Fruit fly (Drosophila melanogaster) whole organism, embryonic: Measurements from ENCODE around the gene Tmc.
A peak's percentile ranks its signal among the peaks of the same experiment; 100 is the strongest.

Source experiments
- Antp ChIP-seq: fragments of 200-800 bp; sonication (Bioruptor generic); optimal IDR thresholded peaks from 3 replicates; lab custom pipeline; 2016; ENCODE audit warnings: missing biosample characterization, missing genetic modification characterization
- CG1024 ChIP-seq: fragments of 200-800 bp; sonication (Bioruptor generic); IDR thresholded peaks from 2 replicates; pipeline ENCODE4 v1.3.6; 2022; ENCODE audit warnings: missing biosample characterization, missing genetic modification characterization
- CG10321 ChIP-seq: fragments of 200-800 bp; sonication (Bioruptor generic); IDR thresholded peaks from 2 replicates; pipeline ENCODE4 v1.3.6; 2022; ENCODE audit warnings: missing biosample characterization, missing genetic modification characterization
- CG10431 ChIP-seq: fragments of 200-800 bp; sonication (Bioruptor generic); optimal IDR thresholded peaks from 3 replicates; lab custom pipeline; 2018; ENCODE audit warnings: missing biosample characterization, mild to moderate bottlenecking, missing genetic modification characterization
- CG10979 ChIP-seq: fragments of 200-800 bp; sonication (Bioruptor generic); optimal IDR thresholded peaks from 2 replicates; lab custom pipeline; 2018; ENCODE audit warnings: missing biosample characterization, mild to moderate bottlenecking, missing genetic modification characterization, moderate library complexity
- CG11456 ChIP-seq: fragments of 200-800 bp; sonication (Bioruptor generic); IDR thresholded peaks from 3 replicates; pipeline ENCODE4 v1.3.6; 2022; ENCODE audit warnings: missing biosample characterization, missing genetic modification characterization
- CG12071 ChIP-seq: fragments of 200-800 bp; sonication (Bioruptor generic); optimal IDR thresholded peaks from 3 replicates; lab custom pipeline; 2018; ENCODE audit warnings: missing biosample characterization, mild to moderate bottlenecking, missing genetic modification characterization
- CG1233 ChIP-seq: fragments of 200-800 bp; sonication (Bioruptor generic); optimal IDR thresholded peaks from 4 replicates; lab custom pipeline; 2018; ENCODE audit warnings: missing biosample characterization, mild to moderate bottlenecking, missing genetic modification characterization
- CG15073 ChIP-seq: fragments of 200-800 bp; sonication (Bioruptor generic); optimal IDR thresholded peaks from 2 replicates; lab custom pipeline; 2016; ENCODE audit warnings: missing biosample characterization, missing genetic modification characterization
- CG16813 ChIP-seq: fragments of 200-800 bp; sonication (Bioruptor generic); IDR thresholded peaks from 3 replicates; pipeline ENCODE4 v1.3.6; 2022; ENCODE audit warnings: missing biosample characterization, missing genetic modification characterization; ENCODE audit not compliant: partially characterized antibody
- CG16815 ChIP-seq: fragments of 200-800 bp; sonication (Bioruptor generic); optimal IDR thresholded peaks from 3 replicates; lab custom pipeline; 2017; ENCODE audit warnings: missing biosample characterization, mild to moderate bottlenecking, missing genetic modification characterization
- CG17359 ChIP-seq: fragments of 200-800 bp; sonication (Bioruptor generic); optimal IDR thresholded peaks from 3 replicates; lab custom pipeline; 2018; ENCODE audit warnings: missing biosample characterization, mild to moderate bottlenecking, missing genetic modification characterization, moderate library complexity
- CG18619 ChIP-seq: fragments of 200-800 bp; sonication (Bioruptor generic); optimal IDR thresholded peaks from 3 replicates; lab custom pipeline; 2017; ENCODE audit warnings: missing biosample characterization, mild to moderate bottlenecking, missing genetic modification characterization
- CG2120 ChIP-seq: fragments of 200-800 bp; sonication (Bioruptor generic); optimal IDR thresholded peaks from 3 replicates; lab custom pipeline; 2016; ENCODE audit warnings: missing biosample characterization, missing genetic modification characterization
- CG31388 ChIP-seq: fragments of 200-800 bp; sonication (Bioruptor generic); optimal IDR thresholded peaks from 2 replicates; lab custom pipeline; 2016; ENCODE audit warnings: missing biosample characterization, missing genetic modification characterization
- CG3407 ChIP-seq: fragments of 200-800 bp; sonication (Bioruptor generic); optimal IDR thresholded peaks from 2 replicates; lab custom pipeline; 2018; ENCODE audit warnings: missing biosample characterization, mild to moderate bottlenecking, missing genetic modification characterization
- CG34422 ChIP-seq: fragments of 200-800 bp; sonication (Bioruptor generic); IDR thresholded peaks from 3 replicates; pipeline ENCODE4 v1.3.6; 2022; ENCODE audit warnings: missing biosample characterization, missing genetic modification characterization
- CG3995 ChIP-seq: fragments of 200-800 bp; sonication (Bioruptor generic); optimal IDR thresholded peaks from 3 replicates; lab custom pipeline; 2016; ENCODE audit warnings: missing biosample characterization, missing genetic modification characterization
- CG4328 ChIP-seq: fragments of 200-800 bp; sonication (Bioruptor generic); optimal IDR thresholded peaks from 3 replicates; lab custom pipeline; 2017; ENCODE audit warnings: missing biosample characterization, missing genetic modification reagents, missing genetic modification characterization
- CG4424 ChIP-seq: fragments of 200-800 bp; sonication (Bioruptor generic); optimal IDR thresholded peaks from 3 replicates; lab custom pipeline; 2016; ENCODE audit warnings: missing biosample characterization, missing genetic modification characterization
- CG5953 ChIP-seq: fragments of 200-800 bp; sonication (Bioruptor generic); IDR thresholded peaks from 2 replicates; pipeline ENCODE4 v1.3.6; 2022; ENCODE audit warnings: missing biosample characterization, missing genetic modification characterization
- CG7745 ChIP-seq: fragments of 200-800 bp; sonication (Bioruptor generic); optimal IDR thresholded peaks from 2 replicates; lab custom pipeline; 2018; ENCODE audit warnings: missing biosample characterization, mild to moderate bottlenecking, missing genetic modification characterization, moderate library complexity
- CG8281 ChIP-seq: fragments of 200-800 bp; sonication (Bioruptor generic); optimal IDR thresholded peaks from 2 replicates; lab custom pipeline; 2018; ENCODE audit warnings: missing biosample characterization, mild to moderate bottlenecking, missing genetic modification characterization, moderate library complexity
- CG9215 ChIP-seq: fragments of 200-800 bp; sonication (Bioruptor generic); IDR thresholded peaks from 2 replicates; pipeline ENCODE4 v1.3.6; 2022; ENCODE audit warnings: missing biosample characterization, missing genetic modification characterization
- CTCF ChIP-seq: fragments of 200-800 bp; sonication (Bioruptor generic); optimal IDR thresholded peaks from 2 replicates; lab custom pipeline; 2017; ENCODE audit warnings: missing biosample characterization, mild to moderate bottlenecking, missing genetic modification characterization, moderate library complexity
- Dad ChIP-seq: fragments of 200-800 bp; sonication (Bioruptor generic); optimal IDR thresholded peaks from 3 replicates; lab custom pipeline; 2016; ENCODE audit warnings: missing biosample characterization, missing genetic modification characterization
- Dip2 ChIP-seq: fragments of 200-800 bp; sonication (Bioruptor generic); IDR thresholded peaks from 2 replicates; pipeline ENCODE4 v1.3.6; 2022; ENCODE audit warnings: missing biosample characterization, missing genetic modification characterization
- E2f1 ChIP-seq: fragments of 200-800 bp; sonication (Bioruptor generic); IDR thresholded peaks from 2 replicates; pipeline ENCODE4 v1.3.6; 2022; ENCODE audit warnings: missing biosample characterization, missing genetic modification characterization
- Ets97D ChIP-seq: fragments of 200-800 bp; sonication (Bioruptor generic); optimal IDR thresholded peaks from 3 replicates; lab custom pipeline; 2016; ENCODE audit warnings: missing biosample characterization, missing genetic modification characterization
- Gug ChIP-seq: fragments of 200-800 bp; sonication (Bioruptor generic); IDR thresholded peaks from 4 replicates; pipeline ENCODE4 v1.3.6; 2022; ENCODE audit warnings: missing biosample characterization, missing genetic modification characterization
- HHEX ChIP-seq: fragments of 200-800 bp; sonication (Bioruptor generic); optimal IDR thresholded peaks from 3 replicates; lab custom pipeline; 2017; ENCODE audit warnings: missing biosample characterization, mild to moderate bottlenecking, missing genetic modification characterization, missing genetic modification reagents
- Hr3 ChIP-seq: fragments of 200-800 bp; sonication (Bioruptor generic); optimal IDR thresholded peaks from 3 replicates; lab custom pipeline; 2016; ENCODE audit warnings: missing biosample characterization, missing genetic modification characterization
- MBD-R2 ChIP-seq: fragments of 200-800 bp; sonication (Bioruptor generic); IDR thresholded peaks from 2 replicates; pipeline ENCODE4 v1.3.6; 2022; ENCODE audit warnings: missing biosample characterization, missing genetic modification characterization
- MESR4 ChIP-seq: fragments of 200-800 bp; sonication (Bioruptor generic); optimal IDR thresholded peaks from 2 replicates; lab custom pipeline; 2018; ENCODE audit warnings: missing biosample characterization, mild to moderate bottlenecking, missing genetic modification characterization, moderate library complexity
- NfI ChIP-seq: fragments of 200-800 bp; sonication (Bioruptor generic); optimal IDR thresholded peaks from 3 replicates; lab custom pipeline; 2018; ENCODE audit warnings: missing biosample characterization, mild to moderate bottlenecking, missing genetic modification characterization, moderate library complexity
- Stat92E ChIP-seq, 3 experiments: fragments of >200 bp in 2 of 3; fragments of 200-800 bp in 1 of 3; sonication (Bioruptor generic) in 1 of 3; optimal IDR thresholded peaks; 2 replicates each; lab custom pipeline; 2017 to 2019; ENCODE audit warnings: missing biosample characterization in 3 of 3, missing genetic modification characterization in 3 of 3, mild to moderate bottlenecking in 1 of 3, moderate library complexity in 1 of 3
- Taf1 ChIP-seq: fragments of 200-800 bp; sonication (Bioruptor generic); IDR thresholded peaks from 2 replicates; pipeline ENCODE4 v1.3.6; 2022; ENCODE audit warnings: missing biosample characterization, missing genetic modification characterization
- Trl ChIP-seq, 3 experiments: fragments of >200 bp in 2 of 3; fragments of 200-800 bp in 1 of 3; sonication (Bioruptor generic) in 1 of 3; optimal IDR thresholded peaks; 2 replicates in 1 of 3; 3 replicates in 2 of 3; lab custom pipeline; 2016 to 2017; ENCODE audit warnings: missing biosample characterization in 1 of 3, missing genetic modification characterization in 1 of 3
- az2 ChIP-seq: fragments of 200-800 bp; sonication (Bioruptor generic); optimal IDR thresholded peaks from 3 replicates; lab custom pipeline; 2016; ENCODE audit warnings: missing biosample characterization, missing genetic modification characterization
- bigmax ChIP-seq: fragments of 200-800 bp; sonication (Bioruptor generic); optimal IDR thresholded peaks from 2 replicates; lab custom pipeline; 2018; ENCODE audit warnings: missing biosample characterization, mild to moderate bottlenecking, missing genetic modification characterization
- ci ChIP-seq: fragments of 200-800 bp; sonication (Bioruptor generic); IDR thresholded peaks from 3 replicates; pipeline ENCODE4 v1.3.6; 2022; ENCODE audit warnings: missing biosample characterization, missing genetic modification characterization
- da ChIP-seq: fragments of 200-800 bp; sonication (Bioruptor generic); optimal IDR thresholded peaks from 2 replicates; lab custom pipeline; 2016; ENCODE audit warnings: missing biosample characterization, missing genetic modification characterization
- dimm ChIP-seq: fragments of 200-800 bp; sonication (Bioruptor generic); IDR thresholded peaks from 2 replicates; pipeline ENCODE4 v1.3.6; 2022; ENCODE audit warnings: missing biosample characterization, missing genetic modification characterization
- dmrt11E ChIP-seq: fragments of 200-800 bp; sonication (Bioruptor generic); optimal IDR thresholded peaks from 3 replicates; lab custom pipeline; 2018; ENCODE audit warnings: missing biosample characterization, mild to moderate bottlenecking, missing genetic modification characterization, moderate library complexity
- h ChIP-seq: fragments of >200 bp; optimal IDR thresholded peaks from 2 replicates; lab custom pipeline; 2017
- hth ChIP-seq: fragments of >200 bp; optimal IDR thresholded peaks from 2 replicates; lab custom pipeline; 2017; ENCODE audit warnings: inconsistent platforms
- knrl ChIP-seq: fragments of 200-800 bp; sonication (Bioruptor generic); IDR thresholded peaks from 3 replicates; pipeline ENCODE4 v1.3.6; 2022; ENCODE audit warnings: missing biosample characterization, missing genetic modification characterization; ENCODE audit not compliant: partially characterized antibody
- org-1 ChIP-seq: fragments of 200-800 bp; sonication (Bioruptor generic); optimal IDR thresholded peaks from 2 replicates; lab custom pipeline; 2017; ENCODE audit warnings: missing biosample characterization, missing genetic modification characterization
- sens ChIP-seq: fragments of 200-800 bp; sonication (Bioruptor generic); peaks from one replicate; lab custom pipeline; 2016; ENCODE audit warnings: missing biosample characterization, missing genetic modification characterization
- stc ChIP-seq: fragments of 200-800 bp; sonication (Bioruptor generic); IDR thresholded peaks from 2 replicates; pipeline ENCODE4 v1.3.6; 2022; ENCODE audit warnings: missing biosample characterization, missing genetic modification characterization
- tio ChIP-seq: fragments of 200-800 bp; sonication (Bioruptor generic); optimal IDR thresholded peaks from 2 replicates; lab custom pipeline; 2017; ENCODE audit warnings: missing biosample characterization, missing genetic modification characterization, inconsistent platforms
- trem ChIP-seq: fragments of 200-800 bp; optimal IDR thresholded peaks from 3 replicates; lab custom pipeline; 2019; ENCODE audit warnings: missing biosample characterization, mild to moderate bottlenecking, missing genetic modification characterization, moderate library complexity

Gene Tmc

dm6 chr3L:9613960-9614588 is 16.5 kb downstream of the Tmc start (continued):
- TF ChIP-seq knrl (GFP tag; lab: Robert Waterston, UW), result peak; percentile 44; the same call in 1 of the 3 replicates
- peak; percentile 30 for TF ChIP-seq Dad (GFP tag; lab: Kevin White, UChicago)
- no peak for TF ChIP-seq CG34422 (GFP tag; lab: Robert Waterston, UW)
- no peak for TF ChIP-seq CG12071 (GFP tag; lab: Kevin White, UChicago)
- no peak for TF ChIP-seq dimm (GFP tag; lab: Robert Waterston, UW)
- TF ChIP-seq CG9215, result no peak; the same call in 1 of the 2 replicates
- no peak for TF ChIP-seq CG15073
- TF ChIP-seq sens, result peak; percentile 58
- TF ChIP-seq HHEX, result no peak
- peak; percentile 71 for TF ChIP-seq Gug (GFP tag; lab: Robert Waterston, UW)
- TF ChIP-seq CG10979 (tag; lab: Kevin White, UChicago), result peak; percentile 25
- TF ChIP-seq CG1024, result no peak
- peak; percentile 15 for TF ChIP-seq Ets97D
- TF ChIP-seq CG18619 (GFP tag; lab: Kevin White, UChicago), result no peak
- peak; percentile 97 for TF ChIP-seq CTCF (GFP tag; lab: Kevin White, UChicago)
- no peak for TF ChIP-seq CG5953 (GFP tag; lab: Robert Waterston, UW)
- TF ChIP-seq CG16815 (GFP tag; lab: Kevin White, UChicago), result no peak
- TF ChIP-seq CG10431 (GFP tag; lab: Kevin White, UChicago), result no peak
- TF ChIP-seq tio (GFP tag; lab: Kevin White, UChicago), result no peak
- TF ChIP-seq Stat92E (GFP tag; optimal IDR thresholded peaks at IDR 0.05; lab: Kevin White, UChicago), result no peak
- peak; percentile 42 for TF ChIP-seq CG31388
- TF ChIP-seq Taf1 (GFP tag; lab: Robert Waterston, UW), result no peak
- no peak for TF ChIP-seq E2f1 (GFP tag; lab: Robert Waterston, UW)
- TF ChIP-seq Antp (GFP tag; lab: Kevin White, UChicago), result peak; percentile 51
- no peak for TF ChIP-seq CG7745 (tag; lab: Kevin White, UChicago)
- no peak for TF ChIP-seq CG4328 (GFP tag; lab: Kevin White, UChicago)
- peak; percentile 46; the same call in 1 of the 2 replicates for TF ChIP-seq MBD-R2 (GFP tag; lab: Robert Waterston, UW)
- TF ChIP-seq dmrt11E (tag; lab: Kevin White, UChicago), result no peak
- TF ChIP-seq CG2120 (GFP tag; lab: Kevin White, UChicago), result no peak
- TF ChIP-seq Dip2 (GFP tag; lab: Robert Waterston, UW), result no peak
- TF ChIP-seq CG11456 (GFP tag; lab: Robert Waterston, UW), result peak; percentile 84
- no peak for TF ChIP-seq Trl (optimal IDR thresholded peaks at IDR 0.05; lab: Kevin White, UChicago)
- no peak for TF ChIP-seq Trl (GFP tag; optimal IDR thresholded peaks at IDR 0.05; lab: Kevin White, UChicago)
- TF ChIP-seq CG3995, result no peak
- no peak for TF ChIP-seq NfI (GFP tag; lab: Kevin White, UChicago)
- no peak for TF ChIP-seq az2 (GFP tag; lab: Kevin White, UChicago)
- TF ChIP-seq CG4424 (GFP tag; lab: Kevin White, UChicago), result peak; percentile 55
- peak; percentile 51 for TF ChIP-seq CG17359 (tag; lab: Kevin White, UChicago)
- no peak for TF ChIP-seq CG8281 (tag; lab: Kevin White, UChicago)
- no peak for TF ChIP-seq ci (GFP tag; lab: Robert Waterston, UW)
- TF ChIP-seq CG3407 (GFP tag; lab: Kevin White, UChicago), result no peak
- TF ChIP-seq MESR4 (GFP tag; lab: Kevin White, UChicago), result no peak
- TF ChIP-seq CG1233 (GFP tag; lab: Kevin White, UChicago), result no peak
- TF ChIP-seq CG10321 (GFP tag; lab: Robert Waterston, UW), result no peak
- no peak for TF ChIP-seq stc (GFP tag; lab: Robert Waterston, UW)
- TF ChIP-seq hth (lab: Kevin White, UChicago), result no peak
- no peak for TF ChIP-seq trem
- no peak for TF ChIP-seq h (lab: Kevin White, UChicago)
- no peak for TF ChIP-seq Hr3
- no peak for TF ChIP-seq bigmax
- TF ChIP-seq da (GFP tag; lab: Kevin White, UChicago), result no peak
- TF ChIP-seq CG16813, result no peak
- TF ChIP-seq org-1 (GFP tag; lab: Kevin White, UChicago), result no peak
